Worm (Caenorhabditis elegans) whole organism, L4/young adult: ENCODE results near the gene oig-5.

Source experiments
- W03F9.2 ChIP-seq: fragments of 150-350 bp; optimal IDR thresholded peaks from 2 replicates; lab custom pipeline; 2014; ENCODE audit warnings: missing biosample characterization, missing genetic modification characterization
- dao-5 ChIP-seq: sonication (generic microtip); optimal IDR thresholded peaks from 2 replicates; lab custom pipeline; 2016; ENCODE audit warnings: missing genotype, missing genetic modification characterization, moderate library complexity, missing compliant biosample characterization
- him-1 ChIP-seq: sonication (generic microtip); optimal IDR thresholded peaks from 2 replicates; lab custom pipeline; 2016; ENCODE audit warnings: missing genotype, missing genetic modification reagents, missing genetic modification characterization, missing compliant biosample characterization

ce11 chrIV:14771325-14771724, 35.7 kb upstream of the oig-5 start, which contains the start of gene degl-1:
- TF ChIP-seq him-1 (tag; lab: Kevin White, UChicago) (no peak), W03F9.2 (tag; lab: Kevin White, UChicago) (no peak), dao-5 (tag; lab: Kevin White, UChicago) (no peak)
